Worm (Caenorhabditis elegans) whole organism, L4 larva: Measurements from ENCODE around the gene algn-6.

Experiments
- D1046.2 ChIP-seq: fragments of 200-800 bp; sonication (Bioruptor generic); IDR thresholded peaks from 2 replicates; pipeline ENCODE4 v1.3.6; 2022; ENCODE audit warnings: missing genetic modification characterization, missing compliant biosample characterization
- F10B5.3 ChIP-seq: sonication (generic microtip); optimal IDR thresholded peaks from 2 replicates; lab custom pipeline; 2016; ENCODE audit warnings: mild to moderate bottlenecking, missing genetic modification characterization, missing compliant biosample characterization
- F44E2.7 ChIP-seq: fragments of 200-800 bp; sonication (Bioruptor generic); IDR thresholded peaks from 2 replicates; pipeline ENCODE4 v2.1.2; 2022; ENCODE audit warnings: missing genetic modification characterization, missing compliant biosample characterization
- R02D3.7 ChIP-seq: fragments of 150-350 bp; sonication (generic microtip); optimal IDR thresholded peaks from 3 replicates; lab custom pipeline; 2014; ENCODE audit warnings: missing biosample characterization, missing genetic modification characterization
- T20F7.1 ChIP-seq: fragments of 200-800 bp; sonication (Bioruptor generic); optimal IDR thresholded peaks from 2 replicates; lab custom pipeline; 2018; ENCODE audit warnings: mild to moderate bottlenecking, missing genetic modification characterization, missing compliant biosample characterization
- Y105C5A.15 ChIP-seq: fragments of 200-800 bp; sonication (Bioruptor generic); IDR thresholded peaks from 2 replicates; pipeline ENCODE4 v1.3.6; 2022; ENCODE audit warnings: missing genetic modification characterization, missing compliant biosample characterization
- Y5F2A.4 ChIP-seq: fragments of 200-800 bp; sonication (Bioruptor generic); optimal IDR thresholded peaks from 2 replicates; lab custom pipeline; 2018; ENCODE audit warnings: mild to moderate bottlenecking, missing genetic modification characterization, missing compliant biosample characterization
- Y75B8A.6 ChIP-seq: fragments of 200-800 bp; sonication (Bioruptor generic); IDR thresholded peaks from 2 replicates; pipeline ENCODE4 v1.3.6; 2022; ENCODE audit warnings: missing genetic modification reagents, missing genetic modification characterization, missing compliant biosample characterization
- ZK337.2 ChIP-seq: fragments of 200-800 bp; sonication (Bioruptor generic); IDR thresholded peaks from 2 replicates; pipeline ENCODE4 v1.3.6; 2022; ENCODE audit warnings: missing genetic modification reagents, missing genetic modification characterization, missing compliant biosample characterization
- aha-1 ChIP-seq: fragments of 150-350 bp; peaks from one replicate; lab custom pipeline; 2014; ENCODE audit warnings: missing biosample characterization, missing genetic modification characterization
- ceh-28 ChIP-seq: fragments of 150-350 bp; optimal IDR thresholded peaks from 2 replicates; lab custom pipeline; 2014; ENCODE audit warnings: missing biosample characterization, missing genetic modification reagents, missing genetic modification characterization
- cey-2 ChIP-seq: sonication (generic microtip); optimal IDR thresholded peaks from 3 replicates; lab custom pipeline; 2017; ENCODE audit warnings: missing genetic modification characterization, mild to moderate bottlenecking, missing compliant biosample characterization, antibody characterized with exemption, borderline replicate concordance; ENCODE audit not compliant: insufficient read depth
- daf-16 ChIP-seq, 3 experiments: sonication (generic microtip); optimal IDR thresholded peaks; 2 replicates each; lab custom pipeline; 2016 to 2017; ENCODE audit warnings: missing genetic modification characterization in 3 of 3, missing genetic modification reagents in 3 of 3, mild to moderate bottlenecking in 2 of 3, missing compliant biosample characterization in 2 of 3, missing biosample characterization in 1 of 3, moderate library complexity in 1 of 3
- dmd-6 ChIP-seq: fragments of 200-800 bp; sonication (Bioruptor generic); IDR thresholded peaks from 2 replicates; pipeline ENCODE4 v1.3.6; 2022; ENCODE audit warnings: missing genetic modification reagents, missing genetic modification characterization, missing compliant biosample characterization
- dmd-9 ChIP-seq: fragments of 200-800 bp; sonication (Bioruptor generic); IDR thresholded peaks from 2 replicates; pipeline ENCODE4 v1.3.6; 2022; ENCODE audit warnings: missing genetic modification reagents, missing genetic modification characterization, missing compliant biosample characterization
- dve-1 ChIP-seq: sonication (generic microtip); optimal IDR thresholded peaks from 2 replicates; lab custom pipeline; 2017; ENCODE audit warnings: antibody characterized with exemption, mild to moderate bottlenecking, missing genetic modification characterization, missing compliant biosample characterization; ENCODE audit not compliant: insufficient read depth
- fos-1 ChIP-seq: fragments of 150-350 bp; optimal IDR thresholded peaks from 2 replicates; lab custom pipeline; 2014; ENCODE audit warnings: missing biosample characterization, missing genetic modification characterization
- gei-8 ChIP-seq: fragments of 200-800 bp; sonication (Bioruptor generic); optimal IDR thresholded peaks from 2 replicates; lab custom pipeline; 2018; ENCODE audit warnings: mild to moderate bottlenecking, missing genetic modification characterization, missing compliant biosample characterization
- hif-1 ChIP-seq, 2 experiments: sonication (generic microtip); optimal IDR thresholded peaks; 2 replicates each; lab custom pipeline; 2016 to 2017; ENCODE audit warnings: missing compliant biosample characterization in 2 of 2, missing genetic modification characterization in 2 of 2, missing genetic modification reagents in 2 of 2, missing genotype in 2 of 2, mild to moderate bottlenecking in 1 of 2
- hlh-30 ChIP-seq: sonication (generic microtip); optimal IDR thresholded peaks from 2 replicates; lab custom pipeline; 2017; ENCODE audit warnings: antibody characterized with exemption, mild to moderate bottlenecking, missing genetic modification characterization, missing compliant biosample characterization; ENCODE audit not compliant: insufficient read depth
- hmg-1.1 ChIP-seq: fragments of 200-800 bp; sonication (Bioruptor generic); IDR thresholded peaks from 2 replicates; pipeline ENCODE4 v1.3.6; 2022; ENCODE audit warnings: missing genetic modification reagents, missing genetic modification characterization, missing compliant biosample characterization
- lir-3 ChIP-seq: sonication (generic microtip); optimal IDR thresholded peaks from 2 replicates; lab custom pipeline; 2016; ENCODE audit warnings: mild to moderate bottlenecking, missing genetic modification characterization, missing compliant biosample characterization
- mdl-1 ChIP-seq, 2 experiments: fragments of 150-350 bp in 1 of 2; sonication (generic microtip) in 1 of 2; optimal IDR thresholded peaks; 2 replicates each; lab custom pipeline; 2014 to 2017; ENCODE audit warnings: missing biosample characterization in 2 of 2, missing genetic modification characterization in 2 of 2
- mxl-3 ChIP-seq: fragments of 200-800 bp; sonication (Bioruptor generic); optimal IDR thresholded peaks from 2 replicates; lab custom pipeline; 2018; ENCODE audit warnings: mild to moderate bottlenecking, missing genetic modification characterization, missing compliant biosample characterization
- nhr-28 ChIP-seq: fragments of 150-350 bp; optimal IDR thresholded peaks from 2 replicates; lab custom pipeline; 2014; ENCODE audit warnings: missing biosample characterization, missing genetic modification characterization
- nhr-76 ChIP-seq: fragments of 150-350 bp; optimal IDR thresholded peaks from 2 replicates; lab custom pipeline; 2014; ENCODE audit warnings: missing biosample characterization, missing genetic modification characterization
- pha-4 ChIP-seq, 2 experiments: fragments of 150-350 bp in 1 of 2; fragments of 200-800 bp in 1 of 2; sonication (Bioruptor generic) in 1 of 2; IDR thresholded peaks in 1 of 2; optimal IDR thresholded peaks in 1 of 2; 2 replicates each; pipeline versions ENCODE4 v1.3.6 to Lab custom; 2014 to 2022; ENCODE audit warnings: missing genetic modification characterization in 2 of 2, missing genetic modification reagents in 2 of 2, missing biosample characterization in 1 of 2, missing compliant biosample characterization in 1 of 2
- php-3 ChIP-seq: fragments of 200-800 bp; sonication (Bioruptor generic); IDR thresholded peaks from 2 replicates; pipeline ENCODE4 v1.3.6; 2022; ENCODE audit warnings: missing genetic modification reagents, missing genetic modification characterization, missing compliant biosample characterization
- pqm-1 ChIP-seq: sonication (generic microtip); optimal IDR thresholded peaks from 2 replicates; lab custom pipeline; 2017; ENCODE audit warnings: missing biosample characterization, missing genetic modification characterization
- unc-39 ChIP-seq: sonication (generic microtip); optimal IDR thresholded peaks from 2 replicates; lab custom pipeline; 2017; ENCODE audit warnings: missing biosample characterization, missing genetic modification characterization
- ztf-11 ChIP-seq: fragments of 150-350 bp; optimal IDR thresholded peaks from 2 replicates; lab custom pipeline; 2014; ENCODE audit warnings: missing biosample characterization, missing genetic modification characterization

Gene algn-6

ce11 chrII:8001428-8001827, 38.2 kb upstream of the algn-6 start (continued):
- TF ChIP-seq dmd-6 (GFP tag; lab: Robert Waterston, UW) (peak; percentile 88), hlh-30 (tag; lab: Kevin White, UChicago) (peak; percentile 66), dve-1 (tag; lab: Kevin White, UChicago) (peak; percentile 74), mdl-1 (tag; optimal IDR thresholded peaks at IDR 0.05; lab: Kevin White, UChicago) (peak in 1 of 2 experiments; percentile 33), daf-16 (GFP tag; optimal IDR thresholded peaks at IDR 0.05; lab: Kevin White, UChicago) (no peak), daf-16 (tag; optimal IDR thresholded peaks at IDR 0.05; lab: Kevin White, UChicago) (peak; percentile 43)

- TF ChIP-seq php-3 (GFP tag; lab: Robert Waterston, UW) (no peak), aha-1 (tag; lab: Kevin White, UChicago) (peak; percentile 23)
Measured at ce11 chrII:8004157-8004556, 35.4 kb upstream of the algn-6 start, which contains the start of gene pgp-11. pgp-11 (minus strand) TSS chrII:8004257.

ce11 chrII:8004752-8005151, 34.9 kb upstream of the algn-6 start:
- TF ChIP-seq hmg-1.1 (GFP tag; lab: Robert Waterston, UW) = no peak
- TF ChIP-seq Y5F2A.4 (GFP tag; lab: Kevin White, UChicago) = no peak
- TF ChIP-seq pha-4 (GFP tag; IDR thresholded peaks at IDR 0.05; lab: Robert Waterston, UW) = no peak
- no peak for TF ChIP-seq pha-4 (tag; optimal IDR thresholded peaks at IDR 0.05; lab: Kevin White, UChicago)
- peak; percentile 35; the same call in 1 of the 2 replicates for TF ChIP-seq dmd-6 (GFP tag; lab: Robert Waterston, UW)
- TF ChIP-seq pqm-1 (tag; lab: Kevin White, UChicago) = peak; percentile 32
- no peak for TF ChIP-seq gei-8 (GFP tag; lab: Kevin White, UChicago)
- no peak for TF ChIP-seq F44E2.7 (GFP tag; lab: Robert Waterston, UW)
- TF ChIP-seq Y105C5A.15 (GFP tag; lab: Robert Waterston, UW) = no peak
- no peak for TF ChIP-seq ztf-11 (tag; lab: Kevin White, UChicago)
- TF ChIP-seq F10B5.3 (tag; lab: Kevin White, UChicago) = no peak
- TF ChIP-seq nhr-28 (tag; lab: Kevin White, UChicago) = peak; percentile 50
- TF ChIP-seq fos-1 (tag; lab: Kevin White, UChicago) = no peak
- no peak for TF ChIP-seq ceh-28
- TF ChIP-seq dmd-9 = no peak
- no peak for TF ChIP-seq mxl-3 (GFP tag; lab: Kevin White, UChicago)
- TF ChIP-seq Y75B8A.6 (GFP tag; lab: Robert Waterston, UW) = no peak
- TF ChIP-seq hif-1 (tag; optimal IDR thresholded peaks at IDR 0.05; lab: Kevin White, UChicago) = no peak
- no peak for TF ChIP-seq D1046.2 (GFP tag; lab: Robert Waterston, UW)
- TF ChIP-seq dve-1 (tag; lab: Kevin White, UChicago) = no peak
- peak; percentile 19 for TF ChIP-seq hlh-30 (tag; lab: Kevin White, UChicago)
- no peak for TF ChIP-seq daf-16 (GFP tag; optimal IDR thresholded peaks at IDR 0.05; lab: Kevin White, UChicago)
- no peak for TF ChIP-seq daf-16 (tag; optimal IDR thresholded peaks at IDR 0.05; lab: Kevin White, UChicago)
- no peak for TF ChIP-seq lir-3
- no peak for TF ChIP-seq cey-2 (tag; lab: Kevin White, UChicago)
- no peak for TF ChIP-seq unc-39
- TF ChIP-seq T20F7.1 = no peak
- TF ChIP-seq nhr-76 (tag; lab: Kevin White, UChicago) = no peak

ce11 chrII:8006962-8007361, 32.6 kb upstream of the algn-6 start:
- TF ChIP-seq aha-1 (tag; lab: Kevin White, UChicago) (peak; percentile 97), dmd-6 (GFP tag; lab: Robert Waterston, UW) (peak; percentile 49; the same call in 1 of the 2 replicates), R02D3.7 (tag; lab: Kevin White, UChicago) (no peak)

- no peak for TF ChIP-seq ZK337.2
- TF ChIP-seq daf-16 (GFP tag; optimal IDR thresholded peaks at IDR 0.05; lab: Kevin White, UChicago) = no peak
- TF ChIP-seq daf-16 (tag; optimal IDR thresholded peaks at IDR 0.05; lab: Kevin White, UChicago) = peak; percentile 1
- TF ChIP-seq, all 104 proteins: peak for 1
Measured at ce11 chrII:8008334-8008733, 31.3 kb upstream of the algn-6 start, which contains the start of gene glna-2. glna-2 (plus strand) TSS chrII:8008634.
